1 fruit fly cellular context compared by ENCODE assay signal in the genomic region with DNA sequence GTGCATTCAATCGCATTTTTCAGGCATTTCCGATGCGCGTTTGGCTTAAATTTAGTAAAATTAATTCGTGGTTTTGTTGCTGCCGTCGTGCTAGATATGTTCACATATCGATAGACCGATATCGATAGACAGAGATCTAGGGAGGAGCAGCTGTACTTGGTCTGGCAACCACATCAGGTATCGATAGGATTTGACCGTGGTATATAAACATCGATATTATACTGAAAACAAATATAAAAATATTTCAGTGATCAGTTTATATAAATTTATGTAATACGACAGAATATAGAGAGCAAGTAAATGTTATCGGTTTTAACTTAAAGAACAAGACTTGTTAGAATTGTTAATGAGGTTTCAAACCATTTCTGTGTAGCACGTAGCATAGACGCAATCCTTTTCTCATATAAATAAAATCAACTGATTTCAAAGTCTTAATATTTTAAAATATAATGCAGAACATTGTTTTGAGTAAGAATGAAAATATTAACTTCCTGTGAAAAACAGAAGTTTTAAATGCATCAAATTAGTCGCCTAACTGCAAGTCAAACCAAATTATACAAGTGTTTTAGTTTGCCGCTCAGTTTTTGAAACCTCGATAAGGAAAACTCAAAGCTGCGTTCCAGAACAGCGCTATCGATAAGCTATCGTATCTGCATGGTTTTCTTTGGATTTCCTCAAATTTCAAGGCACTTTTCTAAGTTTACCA.
A peak's percentile ranks its signal among the peaks of the same experiment; 100 is the strongest.
TF ChIP-seq lines count a peak whose summit lies in the region.

Gene wts, minus strand, starts transcription at position 130 of the 706 bp plus-strand sequence.
Gene dj-1beta, plus strand, starts transcription at position 628 of the 706 bp plus-strand sequence.

TF ChIP-seq in whole organism, embryonic, 481 proteins besides CTCF, POLR2A, EP300 and RAD21 (continued from another document and continues in another):
- TF ChIP-seq CG4730 (GFP tag; IDR thresholded peaks at IDR 0.05; lab: Robert Waterston, UW), result no peak
- no peak for TF ChIP-seq CG10979 (tag; optimal IDR thresholded peaks at IDR 0.05; lab: Kevin White, UChicago)
- TF ChIP-seq CG32772 (GFP tag; IDR thresholded peaks at IDR 0.05; lab: Robert Waterston, UW), result no peak
- no peak for TF ChIP-seq sob (GFP tag; IDR thresholded peaks at IDR 0.05; lab: Robert Waterston, UW)
- TF ChIP-seq insv (GFP tag; optimal IDR thresholded peaks at IDR 0.05; lab: Kevin White, UChicago), result peak in 1 of 2 experiments; percentile 66
- TF ChIP-seq YL-1 (GFP tag; optimal IDR thresholded peaks at IDR 0.05; lab: Kevin White, UChicago), result no peak
- no peak for TF ChIP-seq twi (tag; optimal IDR thresholded peaks at IDR 0.05; lab: Kevin White, UChicago)
- peak; percentile 15 for TF ChIP-seq phol (tag; optimal IDR thresholded peaks at IDR 0.05; lab: Kevin White, UChicago)
- peak; percentile 97 for TF ChIP-seq CG6791 (GFP tag; IDR thresholded peaks at IDR 0.05; lab: Robert Waterston, UW; ENCODE audit: partially characterized antibody)
- no peak for TF ChIP-seq D19B (GFP tag; optimal IDR thresholded peaks at IDR 0.05; lab: Kevin White, UChicago)
- no peak for TF ChIP-seq CG30431 (GFP tag; optimal IDR thresholded peaks at IDR 0.05; lab: Kevin White, UChicago)
- TF ChIP-seq CG2712 (tag; optimal IDR thresholded peaks at IDR 0.05; lab: Kevin White, UChicago), result peak; percentile 19
- peak; percentile 55 for TF ChIP-seq vvl (GFP tag; IDR thresholded peaks at IDR 0.05; lab: Robert Waterston, UW)
- no peak for TF ChIP-seq esg (GFP tag; conservative IDR thresholded peaks at IDR 0.05; lab: Robert Waterston, UW)
- peak; percentile 42 for TF ChIP-seq CoRest (tag; optimal IDR thresholded peaks at IDR 0.05; lab: Kevin White, UChicago)
- no peak for TF ChIP-seq MTF-1 (GFP tag; optimal IDR thresholded peaks at IDR 0.05; lab: Kevin White, UChicago; ENCODE audit: borderline replicate concordance)
- TF ChIP-seq CG10462 (GFP tag; optimal IDR thresholded peaks at IDR 0.05; lab: Kevin White, UChicago), result no peak
- TF ChIP-seq CG9437 (GFP tag; optimal IDR thresholded peaks at IDR 0.05; lab: Kevin White, UChicago), result no peak
- no peak for TF ChIP-seq H15 (GFP tag; IDR thresholded peaks at IDR 0.05; lab: Robert Waterston, UW)
- no peak for TF ChIP-seq CG18011 (GFP tag; optimal IDR thresholded peaks at IDR 0.05; lab: Kevin White, UChicago)
- peak; percentile 9; the same call in 1 of the 2 replicates for TF ChIP-seq CG6272 (GFP tag; IDR thresholded peaks at IDR 0.05; lab: Robert Waterston, UW)
- no peak for TF ChIP-seq CG13624 (GFP tag; optimal IDR thresholded peaks at IDR 0.05; lab: Kevin White, UChicago)
- no peak for TF ChIP-seq CG1233 (GFP tag; optimal IDR thresholded peaks at IDR 0.05; lab: Kevin White, UChicago)
- TF ChIP-seq rib (GFP tag; IDR thresholded peaks at IDR 0.05; lab: Robert Waterston, UW), result no peak
- no peak for TF ChIP-seq zen (tag; optimal IDR thresholded peaks at IDR 0.05; lab: Kevin White, UChicago)
- TF ChIP-seq HLHmδ (GFP tag; optimal IDR thresholded peaks at IDR 0.05; lab: Kevin White, UChicago), result no peak
- TF ChIP-seq Rx (GFP tag; IDR thresholded peaks at IDR 0.05; lab: Robert Waterston, UW), result no peak
- no peak for TF ChIP-seq CG7786 (GFP tag; optimal IDR thresholded peaks at IDR 0.05; lab: Kevin White, UChicago)
- TF ChIP-seq CG8944 (GFP tag; optimal IDR thresholded peaks at IDR 0.05; lab: Kevin White, UChicago), result no peak
- TF ChIP-seq dimm (GFP tag; IDR thresholded peaks at IDR 0.05; lab: Robert Waterston, UW), result no peak
- peak; percentile 7 for TF ChIP-seq Hr3 (GFP tag; optimal IDR thresholded peaks at IDR 0.05; lab: Kevin White, UChicago)
- TF ChIP-seq CG34422 (GFP tag; IDR thresholded peaks at IDR 0.05; lab: Robert Waterston, UW), result no peak
- TF ChIP-seq Hr51 (GFP tag; optimal IDR thresholded peaks at IDR 0.05; lab: Kevin White, UChicago), result no peak
- no peak for TF ChIP-seq CG10654 (GFP tag; optimal IDR thresholded peaks at IDR 0.05; lab: Kevin White, UChicago)
- peak in 1 of 2 experiments; percentile 49 for TF ChIP-seq Pdp1 (GFP tag; optimal IDR thresholded peaks at IDR 0.05; lab: Kevin White, UChicago)
- TF ChIP-seq org-1 (GFP tag; optimal IDR thresholded peaks at IDR 0.05; lab: Kevin White, UChicago), result no peak
- peak; percentile 86 for TF ChIP-seq pzg (GFP tag; optimal IDR thresholded peaks at IDR 0.05; lab: Kevin White, UChicago)
- TF ChIP-seq CHES-1-like (GFP tag; optimal IDR thresholded peaks at IDR 0.05; lab: Kevin White, UChicago), result no peak
- peak; percentile 62 for TF ChIP-seq CG9932 (GFP tag; IDR thresholded peaks at IDR 0.05; lab: Robert Waterston, UW)
- TF ChIP-seq CG16813 (GFP tag; IDR thresholded peaks at IDR 0.05; lab: Robert Waterston, UW; ENCODE audit: partially characterized antibody), result peak; percentile 94
- peak; percentile 50 for TF ChIP-seq CG10267 (tag; optimal IDR thresholded peaks at IDR 0.05; lab: Kevin White, UChicago)
- TF ChIP-seq CG6175 (GFP tag; IDR thresholded peaks at IDR 0.05; lab: Robert Waterston, UW), result no peak
- TF ChIP-seq CG14050 (GFP tag; IDR thresholded peaks at IDR 0.05; lab: Robert Waterston, UW), result no peak
- TF ChIP-seq sd (tag; optimal IDR thresholded peaks at IDR 0.05; lab: Kevin White, UChicago), result no peak
- TF ChIP-seq Optix (GFP tag; IDR thresholded peaks at IDR 0.05; lab: Robert Waterston, UW), result no peak
- TF ChIP-seq Hr39 (optimal IDR thresholded peaks at IDR 0.05; lab: Kevin White, UChicago), result no peak
- no peak for TF ChIP-seq fd3F (GFP tag; optimal IDR thresholded peaks at IDR 0.05; lab: Kevin White, UChicago)
- peak; percentile 93 for TF ChIP-seq Sry-δ (GFP tag; optimal IDR thresholded peaks at IDR 0.05; lab: Kevin White, UChicago)
- TF ChIP-seq CG4404 (GFP tag; IDR thresholded peaks at IDR 0.05; lab: Robert Waterston, UW), result no peak
- TF ChIP-seq chn (GFP tag; optimal IDR thresholded peaks at IDR 0.05; lab: Kevin White, UChicago), result no peak
- TF ChIP-seq CG9797 (GFP tag; optimal IDR thresholded peaks at IDR 0.05; lab: Kevin White, UChicago), result no peak
- TF ChIP-seq bsh (GFP tag; optimal IDR thresholded peaks at IDR 0.05; lab: Kevin White, UChicago), result no peak
- TF ChIP-seq CG8924 (tag; optimal IDR thresholded peaks at IDR 0.05; lab: Kevin White, UChicago), result peak; percentile 28
- TF ChIP-seq CG6689 (GFP tag; IDR thresholded peaks at IDR 0.05; lab: Robert Waterston, UW), result no peak
- no peak for TF ChIP-seq scrt (GFP tag; optimal IDR thresholded peaks at IDR 0.05; lab: Kevin White, UChicago)
- TF ChIP-seq CG1024 (GFP tag; IDR thresholded peaks at IDR 0.05; lab: Robert Waterston, UW), result no peak
- TF ChIP-seq Mrtf (GFP tag; IDR thresholded peaks at IDR 0.05; lab: Robert Waterston, UW), result no peak
- no peak for TF ChIP-seq wor (GFP tag; IDR thresholded peaks at IDR 0.05; lab: Robert Waterston, UW)
- no peak for TF ChIP-seq CG4854 (GFP tag; optimal IDR thresholded peaks at IDR 0.05; lab: Kevin White, UChicago)
- TF ChIP-seq Nf-YB (GFP tag; optimal IDR thresholded peaks at IDR 0.05; lab: Kevin White, UChicago), result no peak
- TF ChIP-seq CrebB (tag; optimal IDR thresholded peaks at IDR 0.05; lab: Kevin White, UChicago), result no peak
- no peak for TF ChIP-seq vfl (GFP tag; optimal IDR thresholded peaks at IDR 0.05; lab: Kevin White, UChicago)
- no peak for TF ChIP-seq jing (GFP tag; optimal IDR thresholded peaks at IDR 0.05; lab: Kevin White, UChicago)
- no peak for TF ChIP-seq CG1647 (GFP tag; optimal IDR thresholded peaks at IDR 0.05; lab: Kevin White, UChicago)
- no peak for TF ChIP-seq CG31224 (GFP tag; IDR thresholded peaks at IDR 0.05; lab: Robert Waterston, UW)
- no peak for TF ChIP-seq ATbp (GFP tag; optimal IDR thresholded peaks at IDR 0.05; lab: Kevin White, UChicago)
- no peak for TF ChIP-seq ind (GFP tag; optimal IDR thresholded peaks at IDR 0.05; lab: Kevin White, UChicago)
- TF ChIP-seq stc (GFP tag; IDR thresholded peaks at IDR 0.05; lab: Robert Waterston, UW), result no peak
- no peak for TF ChIP-seq psq (GFP tag; optimal IDR thresholded peaks at IDR 0.05; lab: Kevin White, UChicago)
- no peak for TF ChIP-seq corto (GFP tag; optimal IDR thresholded peaks at IDR 0.05; lab: Kevin White, UChicago)
- TF ChIP-seq CG11247 (GFP tag; IDR thresholded peaks at IDR 0.05; lab: Robert Waterston, UW), result no peak
- peak; percentile 95 for TF ChIP-seq amos (GFP tag; IDR thresholded peaks at IDR 0.05; lab: Robert Waterston, UW; ENCODE audit: partially characterized antibody)
- TF ChIP-seq crp (GFP tag; optimal IDR thresholded peaks at IDR 0.05; lab: Kevin White, UChicago), result peak in 1 of 2 experiments; percentile 9
- no peak for TF ChIP-seq CG8089 (GFP tag; optimal IDR thresholded peaks at IDR 0.05; lab: Kevin White, UChicago)
- no peak for TF ChIP-seq tup (GFP tag; optimal IDR thresholded peaks at IDR 0.05; lab: Kevin White, UChicago)
- peak; percentile 91 for TF ChIP-seq CG7963 (GFP tag; IDR thresholded peaks at IDR 0.05; lab: Robert Waterston, UW; ENCODE audit: partially characterized antibody)
- TF ChIP-seq fd64A (GFP tag; optimal IDR thresholded peaks at IDR 0.05; lab: Kevin White, UChicago), result no peak
- TF ChIP-seq CG4617 (GFP tag; optimal IDR thresholded peaks at IDR 0.05; lab: Kevin White, UChicago; ENCODE audit: borderline replicate concordance), result peak; percentile 45
- no peak for TF ChIP-seq Ets65A (GFP tag; lab: Kevin White, UChicago)
- TF ChIP-seq otp (GFP tag; IDR thresholded peaks at IDR 0.05; lab: Robert Waterston, UW), result no peak
- no peak for TF ChIP-seq CG17359 (tag; optimal IDR thresholded peaks at IDR 0.05; lab: Kevin White, UChicago)
- TF ChIP-seq CG12942 (GFP tag; optimal IDR thresholded peaks at IDR 0.05; lab: Kevin White, UChicago), result no peak
- no peak for TF ChIP-seq CG13123 (GFP tag; optimal IDR thresholded peaks at IDR 0.05; lab: Kevin White, UChicago)
- TF ChIP-seq Dip2 (GFP tag; IDR thresholded peaks at IDR 0.05; lab: Robert Waterston, UW), result no peak
- no peak for TF ChIP-seq Hey (tag; optimal IDR thresholded peaks at IDR 0.05; lab: Kevin White, UChicago)
- peak; percentile 95 for TF ChIP-seq BEAF-32 (GFP tag; optimal IDR thresholded peaks at IDR 0.05; lab: Kevin White, UChicago)
- TF ChIP-seq onecut (GFP tag; IDR thresholded peaks at IDR 0.05; lab: Robert Waterston, UW), result no peak
- TF ChIP-seq CG15696 (tag; optimal IDR thresholded peaks at IDR 0.05; lab: Kevin White, UChicago), result no peak
- TF ChIP-seq nom (GFP tag; optimal IDR thresholded peaks at IDR 0.05; lab: Kevin White, UChicago), result no peak
- TF ChIP-seq Scr (GFP tag; IDR thresholded peaks at IDR 0.05; lab: Robert Waterston, UW; ENCODE audit: partially characterized antibody), result peak; percentile 93
- no peak for TF ChIP-seq CG12236 (GFP tag; optimal IDR thresholded peaks at IDR 0.05; lab: Kevin White, UChicago)
- no peak for TF ChIP-seq CG6654 (GFP tag; optimal IDR thresholded peaks at IDR 0.05; lab: Kevin White, UChicago)
- no peak for TF ChIP-seq dati (GFP tag; IDR thresholded peaks at IDR 0.05; lab: Robert Waterston, UW)
- no peak for TF ChIP-seq abd-A (tag; optimal IDR thresholded peaks at IDR 0.05; lab: Kevin White, UChicago)
- no peak for TF ChIP-seq CG11560 (tag; IDR thresholded peaks at IDR 0.05; lab: Robert Waterston, UW)
- no peak for TF ChIP-seq CG31388 (GFP tag; optimal IDR thresholded peaks at IDR 0.05; lab: Kevin White, UChicago)
- no peak for TF ChIP-seq klu (GFP tag; IDR thresholded peaks at IDR 0.05; lab: Robert Waterston, UW)
- TF ChIP-seq CG11398 (GFP tag; optimal IDR thresholded peaks at IDR 0.05; lab: Kevin White, UChicago), result no peak
- TF ChIP-seq NK7.1 (GFP tag; optimal IDR thresholded peaks at IDR 0.05; lab: Kevin White, UChicago), result no peak
- TF ChIP-seq sqz (GFP tag; optimal IDR thresholded peaks at IDR 0.05; lab: Kevin White, UChicago), result no peak
- no peak for TF ChIP-seq peb (GFP tag; IDR thresholded peaks at IDR 0.05; lab: Robert Waterston, UW)
- TF ChIP-seq stwl (tag; optimal IDR thresholded peaks at IDR 0.05; lab: Kevin White, UChicago), result peak; percentile 70
- no peak for TF ChIP-seq Dfd (GFP tag; optimal IDR thresholded peaks at IDR 0.05; lab: Kevin White, UChicago)
- TF ChIP-seq pros (GFP tag; optimal IDR thresholded peaks at IDR 0.05; lab: Kevin White, UChicago), result no peak
- TF ChIP-seq CG12219 (GFP tag; optimal IDR thresholded peaks at IDR 0.05; lab: Kevin White, UChicago), result no peak
- TF ChIP-seq jigr1 (GFP tag; IDR thresholded peaks at IDR 0.05; lab: Robert Waterston, UW), result no peak
- TF ChIP-seq Atf6 (GFP tag; IDR thresholded peaks at IDR 0.05; lab: Robert Waterston, UW), result no peak
- TF ChIP-seq CG3281 (GFP tag; optimal IDR thresholded peaks at IDR 0.05; lab: Kevin White, UChicago), result no peak
- TF ChIP-seq slou (GFP tag; optimal IDR thresholded peaks at IDR 0.05; lab: Kevin White, UChicago), result no peak
- no peak for TF ChIP-seq CG9817 (tag; optimal IDR thresholded peaks at IDR 0.05; lab: Kevin White, UChicago)
- TF ChIP-seq Mes4 (GFP tag; optimal IDR thresholded peaks at IDR 0.05; lab: Kevin White, UChicago), result no peak
- TF ChIP-seq shn (GFP tag; optimal IDR thresholded peaks at IDR 0.05; lab: Kevin White, UChicago), result no peak
- TF ChIP-seq Asciz (GFP tag; optimal IDR thresholded peaks at IDR 0.05; lab: Kevin White, UChicago), result no peak
- no peak for TF ChIP-seq CG6683 (GFP tag; optimal IDR thresholded peaks at IDR 0.05; lab: Kevin White, UChicago)
- no peak for TF ChIP-seq az2 (GFP tag; optimal IDR thresholded peaks at IDR 0.05; lab: Kevin White, UChicago)
- TF ChIP-seq Rfx (GFP tag; IDR thresholded peaks at IDR 0.05; lab: Robert Waterston, UW), result peak; percentile 35; the same call in 1 of the 2 replicates
- no peak for TF ChIP-seq chif (GFP tag; optimal IDR thresholded peaks at IDR 0.05; lab: Kevin White, UChicago)
- no peak for TF ChIP-seq CG12155 (GFP tag; optimal IDR thresholded peaks at IDR 0.05; lab: Kevin White, UChicago)
- no peak for TF ChIP-seq CG7556 (GFP tag; optimal IDR thresholded peaks at IDR 0.05; lab: Kevin White, UChicago)
- no peak for TF ChIP-seq CG17361 (GFP tag; IDR thresholded peaks at IDR 0.05; lab: Robert Waterston, UW)
- TF ChIP-seq chm (GFP tag; IDR thresholded peaks at IDR 0.05; lab: Robert Waterston, UW), result peak; percentile 49; the same call in 1 of the 2 replicates
- TF ChIP-seq CG31365 (tag; optimal IDR thresholded peaks at IDR 0.05; lab: Kevin White, UChicago), result no peak
- TF ChIP-seq CG9727 (GFP tag; optimal IDR thresholded peaks at IDR 0.05; lab: Kevin White, UChicago), result no peak
- no peak for TF ChIP-seq sc (optimal IDR thresholded peaks at IDR 0.05; lab: Kevin White, UChicago)
- no peak for TF ChIP-seq sc (GFP tag; optimal IDR thresholded peaks at IDR 0.05; lab: Kevin White, UChicago)
- TF ChIP-seq NC2β (GFP tag; optimal IDR thresholded peaks at IDR 0.05; lab: Kevin White, UChicago), result no peak
- TF ChIP-seq vnd (GFP tag; IDR thresholded peaks at IDR 0.05; lab: Robert Waterston, UW; ENCODE audit: partially characterized antibody), result peak; percentile 84
- TF ChIP-seq dmrt11E (tag; optimal IDR thresholded peaks at IDR 0.05; lab: Kevin White, UChicago), result no peak
- no peak for TF ChIP-seq bcd (GFP tag; optimal IDR thresholded peaks at IDR 0.05; lab: Kevin White, UChicago)
